Worm (Caenorhabditis elegans) whole organism, young adult: ENCODE results near the gene npr-35.

ENCODE experiments used
- F33H1.4 ChIP-seq: fragments of 200-800 bp; sonication (Bioruptor generic); IDR thresholded peaks from 2 replicates; pipeline ENCODE4 v1.3.6; 2022; ENCODE audit warnings: missing genetic modification reagents, missing genetic modification characterization, missing compliant biosample characterization
- F37B4.10 ChIP-seq: fragments of 200-800 bp; sonication (Bioruptor generic); IDR thresholded peaks from 2 replicates; pipeline ENCODE4 v1.3.6; 2022; ENCODE audit warnings: missing genetic modification characterization, missing compliant biosample characterization
- F39B2.1 ChIP-seq: fragments of 200-800 bp; sonication (Bioruptor generic); IDR thresholded peaks from 2 replicates; pipeline ENCODE4 v1.3.6; 2022; ENCODE audit warnings: missing genetic modification reagents, missing genetic modification characterization, missing compliant biosample characterization
- F49E8.2 ChIP-seq: sonication (generic microtip); optimal IDR thresholded peaks from 3 replicates; lab custom pipeline; 2017; ENCODE audit warnings: missing genetic modification characterization, mild to moderate bottlenecking, missing compliant biosample characterization, antibody characterized with exemption, moderate library complexity; ENCODE audit not compliant: insufficient read depth
- T07F8.4 ChIP-seq: sonication (generic microtip); optimal IDR thresholded peaks from 2 replicates; lab custom pipeline; 2016; ENCODE audit warnings: mild to moderate bottlenecking, missing genetic modification characterization, moderate library complexity, missing compliant biosample characterization
- Y53G8AR.9 ChIP-seq: fragments of 200-800 bp; sonication (Bioruptor generic); conservative IDR thresholded peaks from 2 replicates; pipeline ENCODE4 v1.3.6; 2022; ENCODE audit warnings: missing genetic modification reagents, missing genetic modification characterization, missing compliant biosample characterization
- Y95B8A.8 ChIP-seq: fragments of 200-800 bp; sonication (Bioruptor generic); IDR thresholded peaks from 2 replicates; pipeline ENCODE4 v1.3.6; 2022; ENCODE audit warnings: missing genetic modification reagents, missing genetic modification characterization, missing compliant biosample characterization
- bed-1 ChIP-seq: fragments of 200-800 bp; sonication (Bioruptor generic); IDR thresholded peaks from 2 replicates; pipeline ENCODE4 v1.3.6; 2022; ENCODE audit warnings: missing genetic modification reagents, missing genetic modification characterization, missing compliant biosample characterization
- cebp-1 ChIP-seq, 2 experiments: fragments of 200-800 bp in 1 of 2; sonication (Bioruptor generic) in 1 of 2; sonication (generic microtip) in 1 of 2; IDR thresholded peaks in 1 of 2; optimal IDR thresholded peaks in 1 of 2; 2 replicates each; pipeline versions ENCODE4 v1.3.6 to Lab custom; 2017 to 2022; ENCODE audit warnings: missing compliant biosample characterization in 2 of 2, missing genetic modification characterization in 2 of 2, mild to moderate bottlenecking in 1 of 2, missing genetic modification reagents in 1 of 2, moderate library complexity in 1 of 2
- cebp-2 ChIP-seq: fragments of 200-800 bp; sonication (Bioruptor generic); IDR thresholded peaks from 2 replicates; pipeline ENCODE4 v1.3.6; 2022; ENCODE audit warnings: missing genetic modification characterization, missing compliant biosample characterization
- ceh-40 ChIP-seq: fragments of 200-800 bp; sonication (Bioruptor generic); IDR thresholded peaks from 2 replicates; pipeline ENCODE4 v1.3.6; 2022; ENCODE audit warnings: missing genetic modification characterization, missing compliant biosample characterization
- dox-1 ChIP-seq: fragments of 200-800 bp; sonication (Bioruptor generic); IDR thresholded peaks from 2 replicates; pipeline ENCODE4 v1.3.6; 2022; ENCODE audit warnings: missing genetic modification reagents, missing genetic modification characterization, missing compliant biosample characterization
- dpff-1 ChIP-seq: sonication (generic microtip); optimal IDR thresholded peaks from 2 replicates; lab custom pipeline; 2017; ENCODE audit warnings: mild to moderate bottlenecking, missing genetic modification characterization, missing compliant biosample characterization
- egl-18 ChIP-seq: fragments of 200-800 bp; sonication (Bioruptor generic); IDR thresholded peaks from 2 replicates; pipeline ENCODE4 v1.3.6; 2022; ENCODE audit warnings: missing genetic modification reagents, missing genetic modification characterization, missing compliant biosample characterization
- egrh-3 ChIP-seq: fragments of 200-800 bp; sonication (Bioruptor generic); IDR thresholded peaks from 2 replicates; pipeline ENCODE4 v1.3.6; 2022; ENCODE audit warnings: missing genetic modification reagents, missing genetic modification characterization, missing compliant biosample characterization
- gei-17 ChIP-seq: fragments of 200-800 bp; sonication (Bioruptor generic); optimal IDR thresholded peaks from 2 replicates; lab custom pipeline; 2018; ENCODE audit warnings: mild to moderate bottlenecking, missing genetic modification characterization, missing compliant biosample characterization
- hlh-26 ChIP-seq: fragments of 200-800 bp; sonication (Bioruptor generic); conservative IDR thresholded peaks from 2 replicates; pipeline ENCODE4 v1.3.6; 2022; ENCODE audit warnings: missing genetic modification reagents, missing genetic modification characterization, missing compliant biosample characterization
- hrde-1 ChIP-seq: sonication (generic microtip); optimal IDR thresholded peaks from 2 replicates; lab custom pipeline; 2016; ENCODE audit warnings: missing genetic modification characterization, mild to moderate bottlenecking, missing compliant biosample characterization, moderate library complexity, missing genotype, missing genetic modification reagents, borderline replicate concordance
- lag-1 ChIP-seq: fragments of 200-800 bp; sonication (Bioruptor generic); IDR thresholded peaks from 2 replicates; pipeline ENCODE4 v1.3.6; 2022; ENCODE audit warnings: missing genetic modification reagents, missing genetic modification characterization, missing compliant biosample characterization
- lin-26 ChIP-seq: fragments of 200-800 bp; sonication (Bioruptor generic); IDR thresholded peaks from 2 replicates; pipeline ENCODE4 v1.3.6; 2022; ENCODE audit warnings: missing genetic modification reagents, missing genetic modification characterization, missing compliant biosample characterization
- lin-40 ChIP-seq: sonication (generic microtip); optimal IDR thresholded peaks from 2 replicates; lab custom pipeline; 2016; ENCODE audit warnings: missing genetic modification characterization, mild to moderate bottlenecking, missing compliant biosample characterization, missing genotype, missing genetic modification reagents
- mel-28 ChIP-seq: sonication (generic microtip); optimal IDR thresholded peaks from 2 replicates; lab custom pipeline; 2016; ENCODE audit warnings: borderline replicate concordance, mild to moderate bottlenecking, missing genetic modification characterization, missing compliant biosample characterization
- mes-4 ChIP-seq: sonication (generic microtip); optimal IDR thresholded peaks from 2 replicates; lab custom pipeline; 2016; ENCODE audit warnings: missing genotype, missing genetic modification characterization, missing compliant biosample characterization
- mxl-1 ChIP-seq: sonication (generic microtip); optimal IDR thresholded peaks from 2 replicates; lab custom pipeline; 2016; ENCODE audit warnings: missing genetic modification characterization, missing compliant biosample characterization
- nfya-2 ChIP-seq: fragments of 200-800 bp; sonication (Bioruptor generic); IDR thresholded peaks from 2 replicates; pipeline ENCODE4 v1.3.6; 2022; ENCODE audit warnings: missing genetic modification reagents, missing genetic modification characterization, missing compliant biosample characterization
- nfyb-1 ChIP-seq: fragments of 200-800 bp; sonication (Bioruptor generic); IDR thresholded peaks from 2 replicates; pipeline ENCODE4 v1.3.6; 2022; ENCODE audit warnings: missing genetic modification reagents, missing genetic modification characterization, missing compliant biosample characterization
- nhr-80 ChIP-seq: sonication (generic microtip); optimal IDR thresholded peaks from 2 replicates; lab custom pipeline; 2016; ENCODE audit warnings: missing genetic modification characterization, missing compliant biosample characterization
- sptf-2 ChIP-seq: fragments of 200-800 bp; sonication (Bioruptor generic); optimal IDR thresholded peaks from 2 replicates; lab custom pipeline; 2018; ENCODE audit warnings: mild to moderate bottlenecking, missing genetic modification characterization, missing compliant biosample characterization
- tbx-9 ChIP-seq: sonication (generic microtip); optimal IDR thresholded peaks from 2 replicates; lab custom pipeline; 2016; ENCODE audit warnings: borderline replicate concordance, missing genetic modification characterization, inconsistent platforms, missing compliant biosample characterization
- xnd-1 ChIP-seq: sonication (generic microtip); optimal IDR thresholded peaks from 2 replicates; lab custom pipeline; 2016; ENCODE audit warnings: missing genotype, missing genetic modification reagents, missing genetic modification characterization, missing compliant biosample characterization
- zfh-2 ChIP-seq: fragments of 200-800 bp; sonication (Bioruptor generic); conservative IDR thresholded peaks from 2 replicates; pipeline ENCODE4 v1.3.6; 2022; ENCODE audit warnings: missing genetic modification reagents, missing genetic modification characterization, missing compliant biosample characterization
- zim-3 ChIP-seq: sonication (generic microtip); optimal IDR thresholded peaks from 2 replicates; lab custom pipeline; 2017; ENCODE audit warnings: mild to moderate bottlenecking, missing genetic modification characterization, moderate library complexity, missing compliant biosample characterization
- ztf-18 ChIP-seq: sonication (generic microtip); optimal IDR thresholded peaks from 2 replicates; lab custom pipeline; 2016; ENCODE audit warnings: missing genotype, mild to moderate bottlenecking, missing genetic modification characterization, missing compliant biosample characterization
- ztf-26 ChIP-seq: sonication (generic microtip); optimal IDR thresholded peaks from 2 replicates; lab custom pipeline; 2017; ENCODE audit warnings: missing genetic modification characterization, missing compliant biosample characterization

npr-35 gene

DNA sequence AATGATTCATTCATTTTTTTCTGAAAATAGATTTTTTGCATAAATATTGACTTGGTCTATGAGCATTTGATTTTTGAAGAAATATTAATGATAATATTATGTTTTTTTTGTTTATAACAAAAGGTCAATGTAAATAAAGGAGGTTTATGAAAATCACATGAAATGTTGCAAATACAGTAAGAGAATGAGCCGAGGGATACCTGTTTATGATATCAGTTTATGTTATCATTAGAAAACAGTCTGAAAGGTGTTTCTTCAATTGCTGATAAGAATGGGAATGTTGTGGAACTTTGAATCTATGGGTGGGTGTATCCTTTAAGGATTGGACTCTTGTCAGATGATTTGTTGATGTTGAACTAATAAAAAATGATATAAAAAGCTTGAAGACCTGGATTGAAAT lies 9.5 kb upstream of the npr-35 start:
- TF ChIP-seq ztf-18 (tag; lab: Kevin White, UChicago) (no peak), sptf-2 (GFP tag; lab: Kevin White, UChicago) (no peak), F33H1.4 (GFP tag; lab: Robert Waterston, UW) (no peak), lin-26 (GFP tag; lab: Robert Waterston, UW) (no peak), dox-1 (GFP tag; lab: Robert Waterston, UW) (no peak), gei-17 (GFP tag; lab: Kevin White, UChicago) (no peak), Y95B8A.8 (no peak), mes-4 (tag; lab: Kevin White, UChicago) (no peak), F49E8.2 (tag; lab: Kevin White, UChicago) (no peak), zfh-2 (GFP tag; lab: Robert Waterston, UW) (no peak), bed-1 (no peak), mxl-1 (no peak), ztf-26 (tag; lab: Kevin White, UChicago) (no peak), lin-40 (tag; lab: Kevin White, UChicago) (no peak), nfyb-1 (GFP tag; lab: Robert Waterston, UW) (no peak), zim-3 (tag; lab: Kevin White, UChicago) (no peak), F37B4.10 (no peak), hlh-26 (GFP tag; lab: Robert Waterston, UW) (no peak), lag-1 (GFP tag; lab: Robert Waterston, UW) (no peak), T07F8.4 (tag; lab: Kevin White, UChicago) (no peak)

DNA sequence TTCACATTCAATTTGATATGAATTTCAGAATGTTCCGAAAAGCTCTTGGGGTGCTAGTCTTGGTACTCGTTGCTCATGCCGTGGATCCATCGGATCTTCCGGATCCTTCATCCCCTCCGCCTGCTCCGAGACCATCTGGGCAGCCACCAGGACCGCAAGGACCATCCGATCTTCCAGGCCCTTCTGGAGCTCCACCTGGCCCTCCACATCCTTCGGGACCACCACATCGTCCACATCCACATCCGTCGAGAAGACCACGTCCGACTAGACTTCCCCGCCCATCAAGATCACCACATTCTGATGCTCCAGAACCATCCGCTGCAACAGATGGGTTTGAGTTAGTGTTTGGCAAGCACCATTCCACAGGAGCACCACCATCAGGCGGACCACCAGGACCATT lies 9.0 kb upstream of the npr-35 start, which contains the start of gene clx-1:
Gene clx-1 (plus strand): TSS at position 30 of the 400 bp plus-strand sequence.
- TF ChIP-seq F39B2.1 (no peak), nfya-2 (GFP tag; lab: Robert Waterston, UW) (no peak), cebp-1 (GFP tag; IDR thresholded peaks at IDR 0.05; lab: Robert Waterston, UW) (no peak), cebp-1 (tag; optimal IDR thresholded peaks at IDR 0.05; lab: Kevin White, UChicago) (no peak), egrh-3 (GFP tag; lab: Robert Waterston, UW) (peak; percentile 36; the same call in 1 of the 2 replicates), egl-18 (GFP tag; lab: Robert Waterston, UW) (no peak), lin-40 (tag; lab: Kevin White, UChicago) (no peak)

DNA sequence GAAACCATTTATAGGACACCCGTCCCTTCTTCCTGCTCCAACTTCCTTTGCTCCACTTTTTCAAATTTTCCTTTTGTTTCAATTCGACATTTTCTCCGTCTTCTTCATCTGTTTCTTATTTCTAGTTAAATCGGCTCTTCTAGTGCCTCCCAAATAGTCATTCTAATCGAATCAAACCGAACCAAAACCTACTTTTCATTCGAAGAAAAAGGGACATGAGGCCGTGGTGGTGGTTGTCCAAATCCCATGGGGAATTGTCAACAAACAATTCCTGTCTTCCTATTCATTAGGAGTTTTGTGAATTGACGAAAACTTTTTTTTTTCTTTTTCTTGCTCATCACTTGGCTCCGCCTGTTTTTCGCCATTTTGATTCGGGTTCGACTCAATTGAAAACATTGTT lies 7.0 kb upstream of the npr-35 start:
- TF ChIP-seq Y53G8AR.9 (GFP tag; lab: Robert Waterston, UW) = no peak
- no peak for TF ChIP-seq cebp-2 (GFP tag; lab: Robert Waterston, UW)
- no peak for TF ChIP-seq tbx-9
- no peak for TF ChIP-seq dox-1 (GFP tag; lab: Robert Waterston, UW)
- no peak for TF ChIP-seq ceh-40 (GFP tag; lab: Robert Waterston, UW)
- no peak for TF ChIP-seq xnd-1 (tag; lab: Kevin White, UChicago)
- no peak for TF ChIP-seq hrde-1 (tag; lab: Kevin White, UChicago)
- no peak for TF ChIP-seq nhr-80 (tag; lab: Kevin White, UChicago)
- TF ChIP-seq dpff-1 (tag; lab: Kevin White, UChicago) = no peak
- TF ChIP-seq mel-28 = no peak

DNA sequence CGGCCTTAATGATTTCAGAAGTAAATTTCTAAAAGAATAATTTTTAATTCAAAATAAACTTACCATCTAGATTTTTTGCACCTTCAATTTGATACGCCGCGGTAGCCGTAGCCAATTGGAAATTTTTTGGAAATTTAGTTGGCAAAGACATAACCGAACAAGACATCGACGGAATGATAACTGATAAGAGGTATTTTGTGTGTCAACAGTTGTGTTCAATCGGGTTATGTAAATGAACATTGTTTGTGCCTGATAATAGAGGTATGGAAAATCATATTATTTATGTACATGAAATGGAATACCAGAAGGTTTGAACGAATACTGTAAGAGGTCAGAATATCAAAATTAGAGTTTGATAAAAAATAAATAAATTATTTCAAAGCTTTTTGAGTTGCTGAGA lies 4.2 kb downstream of the npr-35 start, which contains the start of gene klo-1:
Gene klo-1 (minus strand): TSS at position 388 of the 400 bp plus-strand sequence.
- TF ChIP-seq nhr-80 (tag; lab: Kevin White, UChicago) (peak; percentile 77), xnd-1 (tag; lab: Kevin White, UChicago) (no peak)
